Fruit fly (Drosophila melanogaster): ENCODE measurements around the gene spd-2.

DNA sequence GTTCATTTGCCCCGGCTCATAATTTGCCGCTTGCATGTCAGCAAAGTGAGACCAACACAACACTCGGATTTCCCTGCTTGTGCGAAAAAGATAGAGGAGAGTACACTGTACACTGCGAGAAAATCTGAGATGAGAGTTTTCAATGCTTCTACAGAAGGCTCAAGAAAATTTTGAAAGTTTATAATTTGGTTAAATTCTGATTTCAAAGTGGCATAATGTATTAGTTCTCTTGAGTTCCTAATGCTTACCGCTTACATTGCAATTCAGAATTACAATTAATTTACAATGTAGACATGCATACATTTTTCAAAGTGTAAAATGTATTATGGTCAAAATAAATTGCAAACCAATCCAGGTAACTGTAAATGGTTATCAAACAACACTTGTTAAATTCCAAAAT is 48.1 kb upstream of the spd-2 start:
- TF ChIP-seq Hr4 (GFP tag; optimal IDR thresholded peaks at IDR 0.05) (peak; percentile 85), ss (GFP tag; optimal IDR thresholded peaks at IDR 0.05) (no peak), CG3919 (GFP tag; optimal IDR thresholded peaks at IDR 0.05) (peak; percentile 71), acj6 (GFP tag; optimal IDR thresholded peaks at IDR 0.05) (peak; percentile 9), cyc (GFP tag; optimal IDR thresholded peaks at IDR 0.05) (no peak)
